Fruit fly (Drosophila melanogaster): Measurements from ENCODE around the gene CG10237.

- TF ChIP-seq Bteb2 (GFP tag; optimal IDR thresholded peaks at IDR 0.05): no peak
- TF ChIP-seq sug (tag; optimal IDR thresholded peaks at IDR 0.05): no peak
- TF ChIP-seq Blimp-1 (GFP tag; optimal IDR thresholded peaks at IDR 0.05): no peak
- no peak for TF ChIP-seq CG12391 (tag; optimal IDR thresholded peaks at IDR 0.05)
- TF ChIP-seq CG14965 (GFP tag; optimal IDR thresholded peaks at IDR 0.05; ENCODE audit: borderline replicate concordance): no peak
- no peak for TF ChIP-seq Bgb (GFP tag; IDR thresholded peaks at IDR 0.05; ENCODE audit: partially characterized antibody)
- no peak for TF ChIP-seq CG18011 (GFP tag; optimal IDR thresholded peaks at IDR 0.05)
- no peak for TF ChIP-seq vnd (GFP tag; IDR thresholded peaks at IDR 0.05; ENCODE audit: partially characterized antibody)
- no peak for TF ChIP-seq insv (GFP tag; optimal IDR thresholded peaks at IDR 0.05)
- TF ChIP-seq pan (optimal IDR thresholded peaks at IDR 0.05): no peak
- TF ChIP-seq pan (GFP tag; optimal IDR thresholded peaks at IDR 0.05 in 1 of 2, IDR thresholded peaks at IDR 0.05 in 1 of 2): no peak
- TF ChIP-seq crc (GFP tag; optimal IDR thresholded peaks at IDR 0.05): no peak
- no peak for TF ChIP-seq pfk (GFP tag; optimal IDR thresholded peaks at IDR 0.05)
- no peak for TF ChIP-seq Gug (GFP tag; IDR thresholded peaks at IDR 0.05)
Observed at dm6 chr2L:19441791-19442190, 736 bp downstream of the CG10237 start, which contains the start of gene RanGAP.
